Fruit fly (Drosophila melanogaster) whole organism, embryonic: ENCODE results near the gene MESK4.
A peak's percentile ranks its signal among the peaks of the same experiment; 100 is the strongest.

Experiments
- Atf3 ChIP-seq: fragments of 200-800 bp; sonication (Bioruptor generic); optimal IDR thresholded peaks from 3 replicates; lab custom pipeline; 2016; ENCODE audit warnings: missing biosample characterization, missing genetic modification characterization
- Bteb2 ChIP-seq: fragments of 200-800 bp; sonication (Bioruptor generic); optimal IDR thresholded peaks from 2 replicates; lab custom pipeline; 2016; ENCODE audit warnings: missing biosample characterization, missing genetic modification characterization
- CG10267 ChIP-seq: fragments of 200-800 bp; sonication (Bioruptor generic); optimal IDR thresholded peaks from 2 replicates; lab custom pipeline; 2018; ENCODE audit warnings: missing biosample characterization, mild to moderate bottlenecking, missing genetic modification characterization, moderate library complexity
- CG10366 ChIP-seq: fragments of 200-800 bp; sonication (Bioruptor generic); IDR thresholded peaks from 2 replicates; pipeline ENCODE4 v1.3.6; 2022; ENCODE audit warnings: missing biosample characterization, missing genetic modification characterization
- CG12236 ChIP-seq: fragments of 200-800 bp; sonication (Bioruptor generic); optimal IDR thresholded peaks from 2 replicates; lab custom pipeline; 2016; ENCODE audit warnings: missing biosample characterization, missing genetic modification characterization
- CG14050 ChIP-seq: fragments of 200-800 bp; sonication (Bioruptor generic); IDR thresholded peaks from 3 replicates; pipeline ENCODE4 v1.3.6; 2022; ENCODE audit warnings: missing biosample characterization, missing genetic modification characterization
- CG14860 ChIP-seq: fragments of 200-800 bp; sonication (Bioruptor generic); IDR thresholded peaks from 3 replicates; pipeline ENCODE4 v1.3.6; 2022; ENCODE audit warnings: missing biosample characterization, missing genetic modification characterization; ENCODE audit not compliant: partially characterized antibody
- CG15479 ChIP-seq: fragments of 200-800 bp; sonication (Bioruptor generic); optimal IDR thresholded peaks from 3 replicates; lab custom pipeline; 2019; ENCODE audit warnings: missing biosample characterization, mild to moderate bottlenecking, missing genetic modification characterization, moderate library complexity
- CG17802 ChIP-seq: fragments of 200-800 bp; sonication (Bioruptor generic); optimal IDR thresholded peaks from 2 replicates; lab custom pipeline; 2018; ENCODE audit warnings: missing biosample characterization, mild to moderate bottlenecking, missing genetic modification characterization, moderate library complexity
- CG18764 ChIP-seq: fragments of 200-800 bp; sonication (Bioruptor generic); optimal IDR thresholded peaks from 3 replicates; lab custom pipeline; 2016; ENCODE audit warnings: missing biosample characterization, missing genetic modification characterization
- CG2116 ChIP-seq: fragments of 200-800 bp; sonication (Bioruptor generic); optimal IDR thresholded peaks from 3 replicates; lab custom pipeline; 2018; ENCODE audit warnings: missing biosample characterization, mild to moderate bottlenecking, missing genetic modification characterization
- CG31365 ChIP-seq: fragments of 200-800 bp; sonication (Bioruptor generic); optimal IDR thresholded peaks from 2 replicates; lab custom pipeline; 2018; ENCODE audit warnings: missing biosample characterization, mild to moderate bottlenecking, missing genetic modification characterization
- CG33213 ChIP-seq: fragments of 200-800 bp; sonication (Bioruptor generic); optimal IDR thresholded peaks from 3 replicates; lab custom pipeline; 2016; ENCODE audit warnings: missing biosample characterization, missing genetic modification characterization
- CG34376 ChIP-seq: fragments of 200-800 bp; sonication (Bioruptor generic); optimal IDR thresholded peaks from 2 replicates; lab custom pipeline; 2018; ENCODE audit warnings: missing biosample characterization, mild to moderate bottlenecking, missing genetic modification characterization
- CG5180 ChIP-seq: fragments of 200-800 bp; sonication (Bioruptor generic); optimal IDR thresholded peaks from 3 replicates; lab custom pipeline; 2017; ENCODE audit warnings: missing biosample characterization, missing genetic modification characterization, mild to moderate bottlenecking, moderate library complexity, missing genetic modification reagents
- CG7786 ChIP-seq: fragments of 200-800 bp; sonication (Bioruptor generic); optimal IDR thresholded peaks from 2 replicates; lab custom pipeline; 2016; ENCODE audit warnings: missing biosample characterization, missing genetic modification characterization
- CG8924 ChIP-seq: fragments of 200-800 bp; optimal IDR thresholded peaks from 3 replicates; lab custom pipeline; 2019; ENCODE audit warnings: missing biosample characterization, mild to moderate bottlenecking, missing genetic modification characterization, moderate library complexity
- CG9609 ChIP-seq: fragments of 200-800 bp; sonication (Bioruptor generic); optimal IDR thresholded peaks from 3 replicates; lab custom pipeline; 2016; ENCODE audit warnings: missing biosample characterization, missing genetic modification characterization
- CrebB ChIP-seq: fragments of 200-800 bp; sonication (Bioruptor generic); optimal IDR thresholded peaks from 3 replicates; lab custom pipeline; 2018; ENCODE audit warnings: missing biosample characterization, mild to moderate bottlenecking, missing genetic modification characterization
- Dad ChIP-seq: fragments of 200-800 bp; sonication (Bioruptor generic); optimal IDR thresholded peaks from 3 replicates; lab custom pipeline; 2016; ENCODE audit warnings: missing biosample characterization, missing genetic modification characterization
- Deaf1 ChIP-seq: fragments of 200-800 bp; optimal IDR thresholded peaks from 3 replicates; lab custom pipeline; 2019; ENCODE audit warnings: missing biosample characterization, mild to moderate bottlenecking, missing genetic modification characterization, moderate library complexity
- Drgx ChIP-seq: fragments of 200-800 bp; sonication (Bioruptor generic); IDR thresholded peaks from 2 replicates; pipeline ENCODE4 v1.3.6; 2022; ENCODE audit warnings: missing biosample characterization, missing genetic modification characterization
- E2f1 ChIP-seq: fragments of 200-800 bp; sonication (Bioruptor generic); IDR thresholded peaks from 2 replicates; pipeline ENCODE4 v1.3.6; 2022; ENCODE audit warnings: missing biosample characterization, missing genetic modification characterization
- Eip74EF ChIP-seq, 2 experiments: fragments of 200-800 bp in 1 of 2; fragments of >200 bp in 1 of 2; sonication (Bioruptor generic) in 1 of 2; optimal IDR thresholded peaks; 2 replicates each; lab custom pipeline; 2017 to 2019; ENCODE audit warnings: missing biosample characterization in 2 of 2, missing genetic modification characterization in 2 of 2, mild to moderate bottlenecking in 1 of 2, moderate library complexity in 1 of 2
- Fer1 ChIP-seq: fragments of 200-800 bp; sonication (Bioruptor generic); optimal IDR thresholded peaks from 2 replicates; lab custom pipeline; 2017; ENCODE audit warnings: missing biosample characterization, mild to moderate bottlenecking, missing genetic modification characterization
- HLHmδ ChIP-seq: fragments of 200-800 bp; sonication (Bioruptor generic); optimal IDR thresholded peaks from 2 replicates; lab custom pipeline; 2018; ENCODE audit warnings: missing biosample characterization, mild to moderate bottlenecking, missing genetic modification characterization, moderate library complexity
- Hr3 ChIP-seq: fragments of 200-800 bp; sonication (Bioruptor generic); optimal IDR thresholded peaks from 3 replicates; lab custom pipeline; 2016; ENCODE audit warnings: missing biosample characterization, missing genetic modification characterization
- Hr39 ChIP-seq: fragments of >200 bp; optimal IDR thresholded peaks from 2 replicates; lab custom pipeline; 2017
- Lpt ChIP-seq: fragments of >200 bp; optimal IDR thresholded peaks from 2 replicates; lab custom pipeline; 2018; ENCODE audit warnings: missing biosample characterization, missing genetic modification characterization
- Myb ChIP-seq: fragments of 200-800 bp; sonication (Bioruptor generic); optimal IDR thresholded peaks from 2 replicates; lab custom pipeline; 2016; ENCODE audit warnings: missing biosample characterization, missing genetic modification characterization
- Oli ChIP-seq: fragments of 200-800 bp; sonication (Bioruptor generic); optimal IDR thresholded peaks from 2 replicates; lab custom pipeline; 2018; ENCODE audit warnings: missing biosample characterization, mild to moderate bottlenecking, missing genetic modification characterization, moderate library complexity
- Opbp ChIP-seq: fragments of 200-800 bp; sonication (Bioruptor generic); IDR thresholded peaks from 3 replicates; pipeline ENCODE4 v1.3.6; 2022; ENCODE audit warnings: missing biosample characterization, missing genetic modification characterization; ENCODE audit not compliant: partially characterized antibody
- Sox100B ChIP-seq: fragments of 200-800 bp; sonication (Bioruptor generic); optimal IDR thresholded peaks from 3 replicates; lab custom pipeline; 2018; ENCODE audit warnings: missing biosample characterization, mild to moderate bottlenecking, missing genetic modification characterization
- Taf1 ChIP-seq: fragments of 200-800 bp; sonication (Bioruptor generic); IDR thresholded peaks from 2 replicates; pipeline ENCODE4 v1.3.6; 2022; ENCODE audit warnings: missing biosample characterization, missing genetic modification characterization
- cg ChIP-seq: fragments of 200-800 bp; sonication (Bioruptor generic); optimal IDR thresholded peaks from 3 replicates; lab custom pipeline; 2019; ENCODE audit warnings: missing biosample characterization, mild to moderate bottlenecking, missing genetic modification characterization, moderate library complexity
- esg ChIP-seq: fragments of 200-800 bp; sonication (Bioruptor generic); conservative IDR thresholded peaks from 2 replicates; pipeline ENCODE4 v1.3.6; 2022; ENCODE audit warnings: missing biosample characterization, missing genetic modification characterization
- eve ChIP-seq, 2 experiments: fragments of >200 bp; optimal IDR thresholded peaks; 2 replicates each; lab custom pipeline; 2017; ENCODE audit warnings: missing biosample characterization in 2 of 2, missing genetic modification characterization in 2 of 2
- exex ChIP-seq: fragments of 200-800 bp; sonication (Bioruptor generic); optimal IDR thresholded peaks from 4 replicates; lab custom pipeline; 2018; ENCODE audit warnings: missing biosample characterization, mild to moderate bottlenecking, missing genetic modification characterization, moderate library complexity
- gsb ChIP-seq: fragments of 200-800 bp; sonication (Bioruptor generic); IDR thresholded peaks from 2 replicates; pipeline ENCODE4 v1.3.6; 2022; ENCODE audit warnings: missing biosample characterization, missing genetic modification characterization
- gsb-n ChIP-seq: fragments of 200-800 bp; sonication (Bioruptor generic); optimal IDR thresholded peaks from 3 replicates; lab custom pipeline; 2018; ENCODE audit warnings: missing biosample characterization, mild to moderate bottlenecking, missing genetic modification characterization
- insv ChIP-seq, 2 experiments: fragments of 200-800 bp; sonication (Bioruptor generic); optimal IDR thresholded peaks; 3 replicates each; lab custom pipeline; 2016 to 2018; ENCODE audit warnings: missing biosample characterization in 2 of 2, missing genetic modification characterization in 2 of 2
- onecut ChIP-seq: fragments of 200-800 bp; sonication (Bioruptor generic); IDR thresholded peaks from 2 replicates; pipeline ENCODE4 v1.3.6; 2022; ENCODE audit warnings: missing biosample characterization, missing genetic modification characterization
- otp ChIP-seq: fragments of 200-800 bp; sonication (Bioruptor generic); IDR thresholded peaks from 3 replicates; pipeline ENCODE4, ENCODE4 v1.3.6; 2022; ENCODE audit warnings: missing biosample characterization, missing genetic modification characterization
- pho ChIP-seq: fragments of 200-800 bp; sonication (Bioruptor generic); optimal IDR thresholded peaks from 2 replicates; lab custom pipeline; 2016; ENCODE audit warnings: missing biosample characterization, missing genetic modification characterization
- pros ChIP-seq: fragments of 200-800 bp; sonication (Bioruptor generic); optimal IDR thresholded peaks from 3 replicates; lab custom pipeline; 2019; ENCODE audit warnings: missing biosample characterization, mild to moderate bottlenecking, missing genetic modification characterization, moderate library complexity
- salm ChIP-seq: fragments of 200-800 bp; sonication (Bioruptor generic); optimal IDR thresholded peaks from 2 replicates; lab custom pipeline; 2018; ENCODE audit warnings: missing biosample characterization, mild to moderate bottlenecking, missing genetic modification characterization
- scrt ChIP-seq: fragments of 200-800 bp; sonication (Bioruptor generic); optimal IDR thresholded peaks from 2 replicates; lab custom pipeline; 2018; ENCODE audit warnings: missing biosample characterization, mild to moderate bottlenecking, missing genetic modification characterization, moderate library complexity
- sens-2 ChIP-seq: fragments of 200-800 bp; sonication (Bioruptor generic); IDR thresholded peaks from 2 replicates; pipeline ENCODE4 v1.3.6; 2022; ENCODE audit warnings: missing biosample characterization, missing genetic modification characterization
- tx ChIP-seq: fragments of 200-800 bp; sonication (Bioruptor generic); optimal IDR thresholded peaks from 2 replicates; lab custom pipeline; 2016; ENCODE audit warnings: missing biosample characterization, missing genetic modification characterization
- zf30C ChIP-seq: fragments of 200-800 bp; sonication (Bioruptor generic); optimal IDR thresholded peaks from 3 replicates; lab custom pipeline; 2018; ENCODE audit warnings: missing biosample characterization, mild to moderate bottlenecking, missing genetic modification characterization

The MESK4 gene

dm6 chr3R:16996059-16996959, 7.7 kb downstream of the MESK4 start, which contains the start of the genes EMC2A and CG3534 (continued):
- TF ChIP-seq pros (GFP tag; lab: Kevin White, UChicago) (no peak), zf30C (no peak), Taf1 (GFP tag; lab: Robert Waterston, UW) (no peak), CG12236 (GFP tag; lab: Kevin White, UChicago) (no peak), sens-2 (GFP tag; lab: Robert Waterston, UW) (no peak), HLHmδ (GFP tag; lab: Kevin White, UChicago) (no peak), CG10267 (tag; lab: Kevin White, UChicago) (peak; percentile 43), CG14860 (GFP tag; lab: Robert Waterston, UW) (no peak; the same call in 2 of the 3 replicates), CG18764 (GFP tag; lab: Kevin White, UChicago) (no peak), CG2116 (GFP tag; lab: Kevin White, UChicago) (no peak), CG15479 (GFP tag; lab: Kevin White, UChicago) (no peak), eve (GFP tag; optimal IDR thresholded peaks at IDR 0.05; lab: Kevin White, UChicago) (no peak), insv (GFP tag; optimal IDR thresholded peaks at IDR 0.05; lab: Kevin White, UChicago) (no peak), Drgx (GFP tag; lab: Robert Waterston, UW) (0 out of 2 replicates have a peak, but pooled peaks have one; percentile 31), CG34376 (GFP tag; lab: Kevin White, UChicago) (peak; percentile 63), Myb (GFP tag; lab: Kevin White, UChicago) (peak; percentile 37), Deaf1 (tag; lab: Kevin White, UChicago) (peak; percentile 64), cg (GFP tag; lab: Kevin White, UChicago) (no peak), exex (peak; percentile 53), gsb (GFP tag; lab: Robert Waterston, UW) (no peak), Atf3 (GFP tag; lab: Kevin White, UChicago) (no peak), onecut (no peak), CG31365 (tag; lab: Kevin White, UChicago) (no peak), salm (tag; lab: Kevin White, UChicago) (no peak), E2f1 (no peak; the same call in 1 of the 2 replicates), CG5180 (GFP tag; lab: Kevin White, UChicago) (no peak), tx (GFP tag; lab: Kevin White, UChicago) (no peak), Hr3 (GFP tag; lab: Kevin White, UChicago) (no peak), Eip74EF (GFP tag; optimal IDR thresholded peaks at IDR 0.05; lab: Kevin White, UChicago) (peak in 1 of 2 experiments; percentile 56), CG8924 (tag; lab: Kevin White, UChicago) (no peak), Bteb2 (no peak), Lpt (no peak), CG9609 (GFP tag; lab: Kevin White, UChicago) (no peak), CG10366 (GFP tag; lab: Robert Waterston, UW) (no peak), Sox100B (GFP tag; lab: Kevin White, UChicago) (no peak), Fer1 (GFP tag; lab: Kevin White, UChicago) (no peak), Oli (tag; lab: Kevin White, UChicago) (no peak), Dad (GFP tag; lab: Kevin White, UChicago) (no peak), CG7786 (no peak), CrebB (tag; lab: Kevin White, UChicago) (no peak), gsb-n (tag; lab: Kevin White, UChicago) (no peak), Opbp (no peak), pho (GFP tag; lab: Kevin White, UChicago) (no peak), CG14050 (GFP tag; lab: Robert Waterston, UW) (no peak), otp (no peak), scrt (no peak), CG33213 (GFP tag; lab: Kevin White, UChicago) (no peak), Hr39 (lab: Kevin White, UChicago) (no peak), esg (no peak), CG17802 (tag; lab: Kevin White, UChicago) (no peak)
